Worm (Caenorhabditis elegans): ENCODE measurements around the gene fat-2.

The fat-2 gene

DNA sequence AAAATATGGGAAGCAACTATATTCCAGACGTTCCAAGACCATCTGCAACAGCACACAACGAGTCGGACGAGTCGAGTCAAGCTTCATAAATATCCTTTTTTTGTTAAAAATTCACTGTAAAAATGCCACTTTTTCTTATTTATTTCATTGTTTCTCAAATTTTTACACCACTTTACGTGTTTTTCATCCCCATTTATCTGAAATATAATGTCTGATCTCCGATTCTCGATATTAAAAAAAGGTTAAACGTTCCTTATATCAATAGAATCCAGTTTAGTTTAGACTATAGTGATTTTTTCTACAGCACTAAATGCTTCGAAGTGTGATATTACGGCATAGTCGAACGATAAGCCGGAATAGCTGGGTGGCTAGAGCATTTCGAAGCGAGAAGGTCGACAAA lies 20.2 kb upstream of the fat-2 start, which contains the start of gene Y67H2A.7:
Gene Y67H2A.7 (plus strand): TSS at position 301 of the 400 bp plus-strand sequence.
- TF ChIP-seq set-16 (GFP tag; IDR thresholded peaks at IDR 0.05) (no peak), unc-39 (tag; optimal IDR thresholded peaks at IDR 0.05) (no peak), fos-1 (tag; optimal IDR thresholded peaks at IDR 0.05) (no peak), Y105C5A.15 (GFP tag; IDR thresholded peaks at IDR 0.05) (no peak), duxl-1 (tag; optimal IDR thresholded peaks at IDR 0.05; ENCODE audit: poor library complexity) (no peak), daf-16 (GFP tag; optimal IDR thresholded peaks at IDR 0.05) (no peak), daf-16 (tag; optimal IDR thresholded peaks at IDR 0.05) (no peak), lin-38 (GFP tag; IDR thresholded peaks at IDR 0.05) (no peak), sdz-12 (GFP tag; optimal IDR thresholded peaks at IDR 0.05) (no peak), ceh-44 (GFP tag; IDR thresholded peaks at IDR 0.05) (no peak), unc-62 (GFP tag; optimal IDR thresholded peaks at IDR 0.05 in 1 of 2) (no peak), unc-62 (tag; optimal IDR thresholded peaks at IDR 0.05) (no peak), zag-1 (tag; optimal IDR thresholded peaks at IDR 0.05) (no peak), dpl-1 (GFP tag; optimal IDR thresholded peaks at IDR 0.05) (no peak), mdl-1 (tag; optimal IDR thresholded peaks at IDR 0.05) (no peak), lin-13 (GFP tag; optimal IDR thresholded peaks at IDR 0.05) (no peak), ZK546.5 (tag; optimal IDR thresholded peaks at IDR 0.05) (no peak), madf-5 (GFP tag; IDR thresholded peaks at IDR 0.05) (no peak), pha-4 (GFP tag; IDR thresholded peaks at IDR 0.05) (no peak), pha-4 (tag; optimal IDR thresholded peaks at IDR 0.05) (no peak), snpc-4 (tag; optimal IDR thresholded peaks at IDR 0.05) (no peak), lin-15B (tag; optimal IDR thresholded peaks at IDR 0.05) (no peak), nhr-77 (tag; optimal IDR thresholded peaks at IDR 0.05) (no peak)

DNA sequence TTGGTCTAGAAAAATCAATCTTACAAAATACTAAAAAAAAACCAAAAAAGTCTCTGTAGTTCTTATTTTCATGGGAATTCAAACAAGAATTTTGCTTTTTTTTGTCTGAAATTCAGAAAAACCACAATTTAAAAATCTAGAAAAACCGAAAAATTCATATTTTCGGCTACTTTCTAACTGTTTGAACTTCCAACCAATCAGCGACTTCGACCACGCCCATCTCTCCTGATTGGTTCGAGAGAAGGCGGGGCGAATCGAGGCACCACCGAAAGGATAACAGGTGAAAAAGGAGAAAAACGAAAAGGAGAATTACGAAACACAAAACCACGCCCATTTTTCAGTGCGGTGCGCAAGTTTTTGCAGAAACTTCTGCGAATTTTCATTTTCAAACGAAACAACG lies 18.9 kb upstream of the fat-2 start:
- TF ChIP-seq daf-19 (GFP tag; conservative IDR thresholded peaks at IDR 0.05) (no peak), vab-7 (GFP tag; IDR thresholded peaks at IDR 0.05) (no peak), F10B5.3 (tag; optimal IDR thresholded peaks at IDR 0.05) (no peak), snpc-1.2 (GFP tag; IDR thresholded peaks at IDR 0.05) (no peak), nhr-41 (GFP tag; IDR thresholded peaks at IDR 0.05) (no peak), pqm-1 (tag; optimal IDR thresholded peaks at IDR 0.05) (no peak), ztf-11 (tag; optimal IDR thresholded peaks at IDR 0.05) (no peak), nhr-111 (GFP tag; optimal IDR thresholded peaks at IDR 0.05) (no peak), R02D3.7 (tag; optimal IDR thresholded peaks at IDR 0.05) (no peak), nhr-42 (GFP tag; IDR thresholded peaks at IDR 0.05) (no peak), ceh-62 (tag; optimal IDR thresholded peaks at IDR 0.05) (no peak), ama-1 (optimal IDR thresholded peaks at IDR 0.05) (no peak), mep-1 (tag; optimal IDR thresholded peaks at IDR 0.05) (no peak), zip-11 (GFP tag; IDR thresholded peaks at IDR 0.05) (no peak), duxl-1 (tag; optimal IDR thresholded peaks at IDR 0.05; ENCODE audit: poor library complexity) (no peak), dmd-8 (GFP tag; IDR thresholded peaks at IDR 0.05) (no peak), ZK337.2 (GFP tag; IDR thresholded peaks at IDR 0.05) (no peak), F26F4.8 (GFP tag; conservative IDR thresholded peaks at IDR 0.05) (no peak), zip-2 (tag; optimal IDR thresholded peaks at IDR 0.05) (no peak), nhr-28 (tag; optimal IDR thresholded peaks at IDR 0.05) (no peak)

ce11 chrIV:13309636-13310035 lies 14.0 kb upstream of the fat-2 start:
- TF ChIP-seq lsy-2 (tag; optimal IDR thresholded peaks at IDR 0.05) (no peak), spr-1 (tag; optimal IDR thresholded peaks at IDR 0.05) (no peak), hlh-30 (tag; optimal IDR thresholded peaks at IDR 0.05; ENCODE audit: insufficient read depth) (no peak), ctbp-1 (GFP tag; IDR thresholded peaks at IDR 0.05) (no peak), lir-3 (tag; optimal IDR thresholded peaks at IDR 0.05) (no peak), F10B5.3 (tag; optimal IDR thresholded peaks at IDR 0.05) (no peak), skn-1 (tag; optimal IDR thresholded peaks at IDR 0.05) (no peak), aha-1 (tag) (no peak)

Data from whole organism, L4 larva.